Fruit fly (Drosophila melanogaster) whole organism, pupa: ENCODE measurements around the gene sls.

Experiments used
- CG10348 ChIP-seq: fragments of 200-800 bp; sonication (Bioruptor generic); IDR thresholded peaks from 2 replicates; pipeline ENCODE4 v1.3.6; 2022; ENCODE audit warnings: missing biosample characterization, missing genetic modification characterization
- CG12605 ChIP-seq: fragments of 200-800 bp; sonication (Bioruptor generic); IDR thresholded peaks from 2 replicates; pipeline ENCODE4 v1.3.6; 2022; ENCODE audit warnings: missing biosample characterization, missing genetic modification characterization
- CG13204 ChIP-seq: fragments of 200-800 bp; sonication (Bioruptor generic); optimal IDR thresholded peaks from 2 replicates; lab custom pipeline; 2018; ENCODE audit warnings: missing biosample characterization, mild to moderate bottlenecking, missing genetic modification characterization, moderate library complexity
- CG14655 ChIP-seq: fragments of 200-800 bp; sonication (Bioruptor generic); optimal IDR thresholded peaks from 3 replicates; lab custom pipeline; 2017; ENCODE audit warnings: mild to moderate bottlenecking, missing biosample characterization, missing genetic modification reagents, missing genetic modification characterization
- CG15710 ChIP-seq: fragments of 200-800 bp; sonication (Bioruptor generic); optimal IDR thresholded peaks from 2 replicates; lab custom pipeline; 2018; ENCODE audit warnings: missing biosample characterization, mild to moderate bottlenecking, missing genetic modification characterization, moderate library complexity
- CG17806 ChIP-seq: fragments of 200-800 bp; sonication (Bioruptor generic); optimal IDR thresholded peaks from 2 replicates; lab custom pipeline; 2018; ENCODE audit warnings: missing biosample characterization, mild to moderate bottlenecking, missing genetic modification characterization, moderate library complexity
- CG32121 ChIP-seq: fragments of 200-800 bp; sonication (Bioruptor generic); IDR thresholded peaks from 2 replicates; pipeline ENCODE4 v1.3.6; 2022; ENCODE audit warnings: missing biosample characterization, missing genetic modification characterization
- CG34367 ChIP-seq: fragments of 200-800 bp; sonication (Bioruptor generic); optimal IDR thresholded peaks from 2 replicates; lab custom pipeline; 2018; ENCODE audit warnings: missing biosample characterization, mild to moderate bottlenecking, missing genetic modification characterization
- CG4496 ChIP-seq: fragments of 200-800 bp; sonication (Bioruptor generic); IDR thresholded peaks from 3 replicates; pipeline ENCODE4 v1.3.6; 2022; ENCODE audit warnings: missing biosample characterization, missing genetic modification characterization
- CG8159 ChIP-seq: fragments of 200-800 bp; sonication (Bioruptor generic); optimal IDR thresholded peaks from 3 replicates; lab custom pipeline; 2018; ENCODE audit warnings: missing biosample characterization, mild to moderate bottlenecking, missing genetic modification characterization, moderate library complexity
- CG8301 ChIP-seq: fragments of 200-800 bp; sonication (Bioruptor generic); optimal IDR thresholded peaks from 2 replicates; lab custom pipeline; 2018; ENCODE audit warnings: missing biosample characterization, mild to moderate bottlenecking, missing genetic modification characterization
- CG9948 ChIP-seq: fragments of 200-800 bp; sonication (Bioruptor generic); optimal IDR thresholded peaks from 2 replicates; lab custom pipeline; 2018; ENCODE audit warnings: missing biosample characterization, mild to moderate bottlenecking, missing genetic modification characterization, moderate library complexity
- D1 ChIP-seq: fragments of 200-800 bp; sonication (Bioruptor generic); optimal IDR thresholded peaks from 2 replicates; lab custom pipeline; 2018; ENCODE audit warnings: missing biosample characterization, mild to moderate bottlenecking, missing genetic modification characterization, moderate library complexity
- EcR ChIP-seq: fragments of 200-800 bp; sonication (Bioruptor generic); optimal IDR thresholded peaks from 3 replicates; lab custom pipeline; 2019; ENCODE audit warnings: missing biosample characterization, missing genetic modification characterization, mild to moderate bottlenecking, moderate library complexity, missing genetic modification reagents
- Ets98B ChIP-seq: fragments of 200-800 bp; sonication (Bioruptor generic); IDR thresholded peaks from 2 replicates; pipeline ENCODE4 v1.3.6; 2022; ENCODE audit warnings: missing biosample characterization, missing genetic modification characterization
- Pif1A ChIP-seq: fragments of 200-800 bp; sonication (Bioruptor generic); optimal IDR thresholded peaks from 3 replicates; lab custom pipeline; 2016; ENCODE audit warnings: missing biosample characterization, missing genetic modification characterization
- Pif1B ChIP-seq: fragments of 200-800 bp; sonication (Bioruptor generic); optimal IDR thresholded peaks from 3 replicates; lab custom pipeline; 2016; ENCODE audit warnings: missing biosample characterization, missing genetic modification characterization
- Snoo ChIP-seq: fragments of 200-800 bp; sonication (Bioruptor generic); optimal IDR thresholded peaks from 3 replicates; lab custom pipeline; 2017; ENCODE audit warnings: missing biosample characterization, mild to moderate bottlenecking, missing genetic modification characterization, inconsistent platforms
- fd96Ca ChIP-seq: fragments of 200-800 bp; sonication (Bioruptor generic); IDR thresholded peaks from 3 replicates; pipeline ENCODE4 v1.3.6; 2022; ENCODE audit warnings: missing biosample characterization, missing genetic modification characterization
- gl ChIP-seq: fragments of 200-800 bp; sonication (Bioruptor generic); optimal IDR thresholded peaks from 2 replicates; lab custom pipeline; 2018; ENCODE audit warnings: missing biosample characterization, mild to moderate bottlenecking, missing genetic modification characterization
- rn ChIP-seq: fragments of 200-800 bp; sonication (Bioruptor generic); IDR thresholded peaks from 2 replicates; pipeline ENCODE4 v1.3.6; 2022; ENCODE audit warnings: missing biosample characterization, missing genetic modification characterization

The sls gene

DNA sequence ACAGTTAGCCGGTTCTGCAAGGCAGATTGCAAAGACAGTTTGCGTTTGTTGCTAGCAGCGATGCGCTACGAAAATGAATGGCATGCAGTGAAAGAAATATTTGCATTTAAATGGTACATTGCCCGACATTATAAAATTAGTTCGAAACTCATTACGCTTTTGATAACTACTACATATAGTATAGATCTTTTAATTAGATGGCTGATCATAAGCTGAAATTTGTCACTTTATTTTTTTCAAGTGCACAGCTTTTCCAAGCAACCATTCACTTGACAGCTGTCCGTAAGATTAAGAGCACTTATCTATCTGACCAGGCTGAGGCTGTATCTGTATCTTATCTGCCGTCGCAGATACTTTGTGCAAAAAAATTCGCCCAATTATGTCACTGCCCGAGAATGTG is 1.6 kb upstream of the sls start:
- TF ChIP-seq gl: peak; percentile 61
- TF ChIP-seq CG9948 (tag; lab: Kevin White, UChicago): peak; percentile 80
- TF ChIP-seq CG13204 (GFP tag; lab: Kevin White, UChicago): no peak
- TF ChIP-seq rn (GFP tag; lab: Robert Waterston, UW): peak; percentile 78
- peak; percentile 84 for TF ChIP-seq CG17806 (tag; lab: Kevin White, UChicago)
- peak; percentile 94 for TF ChIP-seq CG4496 (GFP tag; lab: Robert Waterston, UW)
- TF ChIP-seq CG14655 (GFP tag; lab: Kevin White, UChicago): peak; percentile 95
- TF ChIP-seq CG32121: peak; percentile 74
- peak; percentile 88 for TF ChIP-seq Ets98B (GFP tag; lab: Robert Waterston, UW)
- TF ChIP-seq CG15710 (tag; lab: Kevin White, UChicago): peak; percentile 62
- no peak for TF ChIP-seq EcR (GFP tag; lab: Kevin White, UChicago)
- TF ChIP-seq CG12605 (GFP tag; lab: Robert Waterston, UW): peak; percentile 74; the same call in 1 of the 2 replicates
- TF ChIP-seq Pif1B (GFP tag; lab: Kevin White, UChicago): peak; percentile 66
- TF ChIP-seq CG8301 (tag; lab: Kevin White, UChicago): peak; percentile 96
- peak; percentile 77 for TF ChIP-seq Pif1A (GFP tag; lab: Kevin White, UChicago)
- TF ChIP-seq CG8159 (tag; lab: Kevin White, UChicago): peak; percentile 86
- TF ChIP-seq Snoo: peak; percentile 8
- TF ChIP-seq D1 (tag; lab: Kevin White, UChicago): peak; percentile 59
- peak; percentile 45 for TF ChIP-seq CG34367 (tag; lab: Kevin White, UChicago)
- TF ChIP-seq fd96Ca (GFP tag; lab: Robert Waterston, UW): peak; percentile 91
- TF ChIP-seq CG10348 (GFP tag; lab: Robert Waterston, UW): no peak
- TF ChIP-seq, all 21 proteins: peak for 18

DNA sequence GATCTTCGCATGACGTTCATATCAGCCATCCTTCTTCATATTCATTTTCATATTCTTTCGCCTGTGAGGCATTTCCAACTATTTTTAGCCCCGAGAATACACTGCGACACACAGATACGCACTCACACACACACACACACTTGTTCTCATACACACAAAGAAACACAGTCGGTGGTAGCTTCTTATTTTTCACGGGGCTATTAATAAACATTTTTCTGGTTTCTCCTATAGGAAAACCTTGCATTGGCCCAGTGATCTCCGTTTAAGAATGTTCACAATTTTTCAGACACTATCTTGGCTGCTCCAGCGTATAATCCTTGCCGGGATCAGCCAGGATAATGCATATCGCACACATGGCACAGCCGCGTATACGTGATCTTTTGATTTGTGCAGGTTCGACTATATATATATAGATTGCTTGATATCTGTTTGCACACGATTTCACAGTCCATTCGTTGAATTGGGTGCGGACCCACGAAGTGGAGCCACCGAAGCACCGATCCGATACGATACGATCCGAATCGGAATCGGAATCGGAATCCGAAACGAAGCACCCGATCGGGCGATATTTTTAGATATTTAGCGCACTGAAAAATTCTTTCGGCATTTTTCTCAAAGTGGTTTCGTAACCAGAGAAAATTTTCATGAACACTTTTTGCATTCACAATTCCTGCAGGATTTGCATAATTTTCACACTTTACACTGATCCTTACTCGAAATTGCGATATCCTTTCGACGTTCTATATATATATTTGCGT is 545 bp downstream of the sls start:
- TF ChIP-seq Snoo: no peak
- no peak for TF ChIP-seq CG14655 (GFP tag; lab: Kevin White, UChicago)
- no peak for TF ChIP-seq CG32121
- no peak for TF ChIP-seq CG15710 (tag; lab: Kevin White, UChicago)
- TF ChIP-seq fd96Ca (GFP tag; lab: Robert Waterston, UW): no peak

DNA sequence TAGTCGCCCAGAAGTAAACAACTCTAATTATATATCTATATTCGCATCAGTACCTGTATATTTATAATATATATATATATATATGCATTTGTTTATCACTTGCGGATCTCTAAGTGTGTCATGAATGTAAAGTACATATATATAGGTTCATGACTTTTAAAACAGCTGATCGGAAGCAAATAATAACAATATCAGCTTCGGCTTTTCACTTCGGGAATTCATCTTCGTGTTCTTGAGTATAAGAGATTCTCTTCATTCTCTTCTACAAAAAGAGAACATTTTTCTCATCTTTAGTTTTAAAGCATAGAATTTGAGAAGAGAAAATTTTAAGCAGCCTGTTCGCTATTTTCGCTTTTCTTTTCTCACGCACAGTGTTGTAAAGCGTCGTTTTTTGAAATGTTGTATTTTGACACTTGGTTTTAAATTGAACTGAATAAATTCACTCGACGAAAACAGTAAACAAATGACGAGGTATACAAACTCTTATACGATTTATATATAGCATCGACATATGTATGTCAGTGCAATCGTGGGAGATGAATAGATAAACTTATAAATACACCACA is 8.0 kb downstream of the sls start:
- TF ChIP-seq D1 (tag; lab: Kevin White, UChicago) (no peak), CG12605 (GFP tag; lab: Robert Waterston, UW) (no peak), Ets98B (GFP tag; lab: Robert Waterston, UW) (no peak), gl (no peak), CG13204 (GFP tag; lab: Kevin White, UChicago) (no peak), CG14655 (GFP tag; lab: Kevin White, UChicago) (no peak), CG8159 (tag; lab: Kevin White, UChicago) (no peak), fd96Ca (GFP tag; lab: Robert Waterston, UW) (no peak)

DNA sequence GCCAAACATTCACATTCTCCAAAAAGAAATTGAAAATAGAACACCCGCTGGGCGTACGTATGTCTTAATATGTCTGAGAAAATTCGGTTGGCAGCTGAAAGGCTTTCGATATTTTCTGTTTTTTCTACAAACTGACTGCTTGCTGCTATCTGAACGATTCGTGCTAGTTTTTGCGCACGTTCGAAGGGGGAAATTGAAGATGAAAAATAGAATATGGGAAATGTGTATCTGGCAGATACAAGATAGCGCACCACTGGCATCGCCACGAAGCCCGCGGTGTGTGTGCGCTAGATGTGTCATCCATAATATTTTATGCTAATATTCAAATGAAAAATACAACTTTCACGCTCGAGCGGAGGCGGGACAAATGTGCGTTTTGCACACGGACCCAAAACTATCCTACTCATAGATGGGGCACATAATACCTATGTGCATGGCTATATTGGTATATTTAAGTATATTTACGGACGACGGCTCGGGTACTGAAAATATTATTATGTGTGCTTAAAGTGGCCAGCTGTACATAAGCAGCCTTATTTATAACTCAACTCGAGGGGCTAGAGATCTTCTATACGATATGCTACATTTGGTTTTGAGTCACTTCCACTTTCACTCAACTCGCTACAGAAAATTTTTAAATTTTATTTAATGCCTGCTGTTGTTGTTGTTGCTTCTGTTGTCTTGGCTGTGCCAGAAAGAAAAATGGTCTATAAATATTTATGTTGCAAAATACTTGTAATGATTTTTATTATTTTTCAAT is 25.5 kb downstream of the sls start:
- no peak for TF ChIP-seq Pif1B (GFP tag; lab: Kevin White, UChicago)
- no peak for TF ChIP-seq CG15710 (tag; lab: Kevin White, UChicago)
- TF ChIP-seq CG4496 (GFP tag; lab: Robert Waterston, UW): no peak
- no peak for TF ChIP-seq CG12605 (GFP tag; lab: Robert Waterston, UW)
- no peak for TF ChIP-seq fd96Ca (GFP tag; lab: Robert Waterston, UW)
- no peak for TF ChIP-seq CG14655 (GFP tag; lab: Kevin White, UChicago)
- TF ChIP-seq gl: no peak
- TF ChIP-seq Pif1A (GFP tag; lab: Kevin White, UChicago): no peak
- TF ChIP-seq CG9948 (tag; lab: Kevin White, UChicago): no peak
- no peak for TF ChIP-seq CG34367 (tag; lab: Kevin White, UChicago)
- TF ChIP-seq CG13204 (GFP tag; lab: Kevin White, UChicago): no peak
- no peak for TF ChIP-seq CG10348 (GFP tag; lab: Robert Waterston, UW)
- TF ChIP-seq CG32121: no peak
- TF ChIP-seq rn (GFP tag; lab: Robert Waterston, UW): no peak
- TF ChIP-seq Snoo: no peak
- TF ChIP-seq CG17806 (tag; lab: Kevin White, UChicago): no peak
- TF ChIP-seq D1 (tag; lab: Kevin White, UChicago): no peak

DNA sequence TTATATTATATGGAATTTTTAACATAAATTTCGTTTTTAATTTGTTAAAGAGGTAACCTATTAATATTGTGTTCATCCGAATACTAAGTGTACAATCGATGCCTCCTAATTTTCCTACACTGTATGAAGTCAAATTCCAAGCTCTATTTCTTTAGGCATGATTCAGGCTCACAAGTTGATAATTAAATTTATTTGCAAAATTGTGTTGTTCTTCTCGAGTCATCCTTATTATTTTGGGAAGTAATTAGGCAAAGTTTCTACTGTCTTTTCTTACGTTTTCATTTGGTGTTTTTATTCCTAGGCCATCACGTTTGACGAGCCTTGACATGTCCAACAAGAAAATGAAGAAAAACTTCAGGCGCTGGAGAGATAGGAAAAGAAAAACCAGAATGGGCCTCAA is 77.3 kb downstream of the sls start, which contains the start of gene CG42355:
TSS of gene CG42355 (minus strand) at position 101 of the 400 bp plus-strand sequence.
- TF ChIP-seq Ets98B (GFP tag; lab: Robert Waterston, UW): no peak
- TF ChIP-seq fd96Ca (GFP tag; lab: Robert Waterston, UW): no peak
- TF ChIP-seq CG15710 (tag; lab: Kevin White, UChicago): no peak
- TF ChIP-seq gl: no peak
- TF ChIP-seq CG32121: no peak
- TF ChIP-seq CG9948 (tag; lab: Kevin White, UChicago): no peak
- no peak for TF ChIP-seq EcR (GFP tag; lab: Kevin White, UChicago)
- no peak for TF ChIP-seq CG10348 (GFP tag; lab: Robert Waterston, UW)
- TF ChIP-seq rn (GFP tag; lab: Robert Waterston, UW): no peak
- no peak for TF ChIP-seq CG13204 (GFP tag; lab: Kevin White, UChicago)
- no peak for TF ChIP-seq Pif1A (GFP tag; lab: Kevin White, UChicago)
- TF ChIP-seq CG8301 (tag; lab: Kevin White, UChicago): no peak
- TF ChIP-seq Snoo: no peak
- no peak for TF ChIP-seq CG12605 (GFP tag; lab: Robert Waterston, UW)
- TF ChIP-seq Pif1B (GFP tag; lab: Kevin White, UChicago): no peak
- TF ChIP-seq CG8159 (tag; lab: Kevin White, UChicago): no peak
- TF ChIP-seq D1 (tag; lab: Kevin White, UChicago): no peak
- no peak for TF ChIP-seq CG4496 (GFP tag; lab: Robert Waterston, UW)
